Fruit fly (Drosophila melanogaster) whole organism, wandering third instar larva: ENCODE results near the gene Atac3.

Experiments
- Abd-B ChIP-seq: fragments of >200 bp; optimal IDR thresholded peaks from 2 replicates; lab custom pipeline; 2017; ENCODE audit warnings: missing biosample characterization, missing genetic modification characterization
- CG32264 ChIP-seq: fragments of 200-800 bp; sonication (Bioruptor generic); optimal IDR thresholded peaks from 2 replicates; lab custom pipeline; 2016; ENCODE audit warnings: missing biosample characterization, missing genetic modification characterization
- HLH106 ChIP-seq: fragments of 200-800 bp; optimal IDR thresholded peaks from 3 replicates; lab custom pipeline; 2019; ENCODE audit warnings: missing biosample characterization, mild to moderate bottlenecking, missing genetic modification characterization, moderate library complexity
- Hnf4 ChIP-seq: fragments of 200-800 bp; sonication (Bioruptor generic); optimal IDR thresholded peaks from 2 replicates; lab custom pipeline; 2016; ENCODE audit warnings: missing biosample characterization, mild to moderate bottlenecking, missing genetic modification characterization
- Jra ChIP-seq: sonication (Bioruptor generic); optimal IDR thresholded peaks from 2 replicates; lab custom pipeline; 2016; ENCODE audit warnings: missing biosample characterization, missing genetic modification characterization
- Mio ChIP-seq: sonication (Bioruptor generic); optimal IDR thresholded peaks from 2 replicates; lab custom pipeline; 2016; ENCODE audit warnings: missing biosample characterization, missing genetic modification characterization
- Myc ChIP-seq: fragments of >200 bp; optimal IDR thresholded peaks from 2 replicates; lab custom pipeline; 2017
- N ChIP-seq: fragments of >200 bp; optimal IDR thresholded peaks from 2 replicates; lab custom pipeline; 2018; ENCODE audit warnings: missing biosample characterization, missing external identifiers, missing genetic modification characterization
- OdsH ChIP-seq: fragments of 200-800 bp; sonication (Bioruptor generic); optimal IDR thresholded peaks from 2 replicates; lab custom pipeline; 2016; ENCODE audit warnings: missing biosample characterization, mild to moderate bottlenecking, missing genetic modification characterization
- Rel ChIP-seq, 2 experiments: fragments of 200-800 bp; sonication (Bioruptor generic) in 1 of 2; optimal IDR thresholded peaks; 2 replicates in 1 of 2; 3 replicates in 1 of 2; lab custom pipeline; 2016 to 2019; ENCODE audit warnings: mild to moderate bottlenecking in 2 of 2, missing biosample characterization in 2 of 2, missing genetic modification characterization in 2 of 2, moderate library complexity in 1 of 2
- Sp1 ChIP-seq: fragments of 200-800 bp; sonication (Bioruptor generic); optimal IDR thresholded peaks from 3 replicates; lab custom pipeline; 2019; ENCODE audit warnings: missing biosample characterization, mild to moderate bottlenecking, missing genetic modification characterization, moderate library complexity
- Vsx2 ChIP-seq: fragments of 200-300, 225-300 bp; sonication (Bioruptor generic); optimal IDR thresholded peaks from 2 replicates; lab custom pipeline; 2018; ENCODE audit warnings: missing biosample characterization, missing genetic modification characterization; ENCODE audit not compliant: partially characterized antibody
- br ChIP-seq: fragments of 200-800 bp; sonication (Bioruptor generic); optimal IDR thresholded peaks from 2 replicates; lab custom pipeline; 2016; ENCODE audit warnings: missing biosample characterization, missing genetic modification characterization
- brk ChIP-seq: fragments of 200-800 bp; sonication (Bioruptor generic); optimal IDR thresholded peaks from 2 replicates; lab custom pipeline; 2016; ENCODE audit warnings: missing biosample characterization, mild to moderate bottlenecking, missing genetic modification characterization
- dl ChIP-seq, 2 experiments: fragments of 175-275, 200-275 bp in 1 of 2; fragments of 200-275 bp in 1 of 2; sonication (Bioruptor generic); optimal IDR thresholded peaks; lab custom pipeline; 2018; ENCODE audit warnings: mild to moderate bottlenecking in 2 of 2, missing biosample characterization in 2 of 2, missing genetic modification characterization in 2 of 2, moderate library complexity in 2 of 2; ENCODE audit not compliant: partially characterized antibody in 2 of 2, insufficient read depth in 1 of 2
- dmrt93B ChIP-seq: fragments of 200-800 bp; sonication (Bioruptor generic); optimal IDR thresholded peaks from 2 replicates; lab custom pipeline; 2018; ENCODE audit warnings: missing biosample characterization, mild to moderate bottlenecking, missing genetic modification characterization
- dsf ChIP-seq: sonication (Bioruptor generic); optimal IDR thresholded peaks from 2 replicates; lab custom pipeline; 2016; ENCODE audit warnings: missing biosample characterization, missing genetic modification characterization, borderline replicate concordance
- ey ChIP-seq: fragments of 200-800 bp; sonication (Bioruptor generic); optimal IDR thresholded peaks from 2 replicates; lab custom pipeline; 2016; ENCODE audit warnings: missing biosample characterization, missing genetic modification characterization
- foxo ChIP-seq, 2 experiments: fragments of 200-800 bp; sonication (Bioruptor generic); optimal IDR thresholded peaks; 2 replicates in 1 of 2; 3 replicates in 1 of 2; lab custom pipeline; 2016 to 2017; ENCODE audit warnings: missing biosample characterization in 2 of 2, missing genetic modification characterization in 2 of 2
- fru ChIP-seq: fragments of 200-800 bp; sonication (Bioruptor generic); optimal IDR thresholded peaks from 3 replicates; lab custom pipeline; 2016; ENCODE audit warnings: missing biosample characterization, mild to moderate bottlenecking, missing genetic modification characterization
- h ChIP-seq: fragments of 200-800 bp; sonication (Bioruptor generic); optimal IDR thresholded peaks from 3 replicates; lab custom pipeline; 2016; ENCODE audit warnings: missing biosample characterization, mild to moderate bottlenecking, missing genetic modification characterization
- jim ChIP-seq: fragments of 175-275, 200-325 bp; sonication (Bioruptor generic); optimal IDR thresholded peaks from 2 replicates; lab custom pipeline; 2016; ENCODE audit warnings: missing biosample characterization, mild to moderate bottlenecking, missing genetic modification characterization
- lola ChIP-seq: fragments of >200 bp; optimal IDR thresholded peaks from 2 replicates; lab custom pipeline; 2017; ENCODE audit warnings: missing biosample characterization, missing genetic modification characterization
- psq ChIP-seq: fragments of 200-800 bp; sonication (Bioruptor generic); optimal IDR thresholded peaks from 3 replicates; lab custom pipeline; 2017; ENCODE audit warnings: missing biosample characterization, mild to moderate bottlenecking, missing genetic modification characterization, moderate library complexity
- rgr ChIP-seq: fragments of 200-800 bp; sonication (Bioruptor generic); optimal IDR thresholded peaks from 3 replicates; lab custom pipeline; 2016; ENCODE audit warnings: missing biosample characterization, mild to moderate bottlenecking, missing genetic modification characterization
- sage ChIP-seq: fragments of 200-800 bp; sonication (Bioruptor generic); optimal IDR thresholded peaks from 2 replicates; lab custom pipeline; 2016; ENCODE audit warnings: missing biosample characterization, mild to moderate bottlenecking, missing genetic modification characterization
- sv ChIP-seq: fragments of 200-800 bp; sonication (Bioruptor generic); optimal IDR thresholded peaks from 3 replicates; lab custom pipeline; 2016; ENCODE audit warnings: missing biosample characterization, missing genetic modification characterization
- usp ChIP-seq: fragments of >200 bp; optimal IDR thresholded peaks from 2 replicates; lab custom pipeline; 2017; ENCODE audit warnings: missing biosample characterization, missing genetic modification characterization
- woc ChIP-seq: sonication (Bioruptor generic); optimal IDR thresholded peaks from 2 replicates; lab custom pipeline; 2016; ENCODE audit warnings: missing biosample characterization, mild to moderate bottlenecking, missing genetic modification characterization

Gene Atac3

dm6 chr3L:350651-351228, 22.9 kb upstream of the Atac3 start:
- peak; percentile 11 for TF ChIP-seq CG32264 (GFP tag; lab: Kevin White, UChicago)
- TF ChIP-seq sv (GFP tag; lab: Kevin White, UChicago), result peak; percentile 42
- TF ChIP-seq psq (GFP tag; lab: Kevin White, UChicago), result peak; percentile 44
- no peak for TF ChIP-seq Abd-B
- peak; percentile 58 for TF ChIP-seq ey (GFP tag; lab: Kevin White, UChicago)
- peak in 1 of 2 experiments; percentile 82 for TF ChIP-seq foxo (GFP tag; optimal IDR thresholded peaks at IDR 0.05; lab: Kevin White, UChicago)
- TF ChIP-seq rgr (GFP tag; lab: Kevin White, UChicago), result peak; percentile 58
- peak; percentile 72 for TF ChIP-seq h (GFP tag; lab: Kevin White, UChicago)
- no peak for TF ChIP-seq dsf (GFP tag; lab: Kevin White, UChicago)
- peak; percentile 52 for TF ChIP-seq OdsH
- no peak for TF ChIP-seq dl (GFP tag; optimal IDR thresholded peaks at IDR 0.05; lab: Kevin White, UChicago; ENCODE audit: insufficient read depth in 1 of 2, partially characterized antibody in 2 of 2)
- TF ChIP-seq, all 38 proteins: peak for 8

- TF ChIP-seq OdsH (peak; percentile 25), usp (GFP tag; lab: Kevin White, UChicago) (no peak), rgr (GFP tag; lab: Kevin White, UChicago) (peak; percentile 44), lola (GFP tag; lab: Kevin White, UChicago) (no peak), br (peak; percentile 22), ey (GFP tag; lab: Kevin White, UChicago) (peak; percentile 38), foxo (GFP tag; optimal IDR thresholded peaks at IDR 0.05; lab: Kevin White, UChicago) (peak in 1 of 2 experiments; percentile 39), h (GFP tag; lab: Kevin White, UChicago) (peak; percentile 42), woc (GFP tag; lab: Kevin White, UChicago) (peak; percentile 8), fru (GFP tag; lab: Kevin White, UChicago) (peak; percentile 25), dsf (GFP tag; lab: Kevin White, UChicago) (no peak), Vsx2 (GFP tag; lab: Kevin White, UChicago) (no peak)
These were observed 22.0 kb upstream of the Atac3 start for dm6 chr3L:349751-350150.

DNA sequence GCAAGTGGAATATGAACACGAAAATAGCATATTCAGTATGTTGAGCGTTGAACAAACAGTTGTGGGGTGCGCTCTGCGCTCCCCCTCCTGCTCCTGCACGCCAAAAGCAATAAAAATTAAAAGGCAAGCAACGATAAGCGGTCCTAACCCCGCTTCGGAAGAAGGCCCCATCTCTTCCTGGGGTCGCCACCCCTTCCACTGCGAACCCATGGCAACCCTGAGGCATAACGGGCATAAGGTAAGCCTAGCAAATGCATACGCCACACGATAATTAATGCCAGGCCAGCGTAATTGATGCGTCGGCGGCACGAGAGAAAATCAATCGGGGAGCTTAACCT, 20.6 kb upstream of the Atac3 start:
- TF ChIP-seq br, result no peak
- TF ChIP-seq fru (GFP tag; lab: Kevin White, UChicago), result no peak

DNA sequence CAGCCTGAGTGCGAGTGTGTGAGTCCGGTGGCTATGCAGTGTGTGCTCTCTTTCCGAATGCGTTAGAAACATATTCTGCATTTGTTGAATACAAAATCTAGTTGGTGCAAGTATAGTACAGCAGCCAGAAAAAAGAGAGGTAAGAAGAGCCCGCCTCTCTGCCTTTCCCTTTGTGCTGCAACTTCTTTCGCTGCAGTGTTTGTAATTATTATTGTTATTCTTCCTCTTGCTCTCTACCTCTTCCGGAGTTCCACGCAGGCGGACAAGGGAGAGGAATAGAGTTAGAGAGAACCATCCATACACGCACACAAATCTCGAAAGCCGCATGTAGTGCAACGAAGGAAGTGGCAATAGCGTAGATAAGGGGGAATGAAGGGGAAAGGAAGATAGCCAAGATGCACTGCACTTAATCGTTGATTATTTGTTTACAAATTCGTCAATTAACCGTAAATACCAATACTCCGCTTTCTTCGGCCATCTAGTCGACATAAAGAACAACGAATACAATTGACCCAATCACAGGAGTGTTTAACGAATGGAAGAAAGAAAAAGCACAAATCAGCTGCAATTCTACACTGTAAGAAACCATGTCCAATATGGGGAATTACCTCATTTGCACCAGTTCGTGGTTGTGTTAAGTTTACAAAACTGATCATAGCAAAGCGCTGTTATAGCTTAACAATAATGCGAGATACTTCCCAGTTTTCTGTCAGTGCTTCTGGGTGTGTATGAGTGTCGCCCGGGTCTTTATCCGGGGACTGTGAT, 20.0 kb upstream of the Atac3 start:
- TF ChIP-seq Mio (GFP tag; lab: Kevin White, UChicago), result no peak
- peak; percentile 6 for TF ChIP-seq sage (GFP tag; lab: Kevin White, UChicago)
- TF ChIP-seq psq (GFP tag; lab: Kevin White, UChicago), result peak; percentile 76
- peak in 1 of 2 experiments; percentile 84 for TF ChIP-seq foxo (GFP tag; optimal IDR thresholded peaks at IDR 0.05; lab: Kevin White, UChicago)
- TF ChIP-seq Hnf4 (GFP tag; lab: Kevin White, UChicago), result peak; percentile 65
- TF ChIP-seq dl (GFP tag; optimal IDR thresholded peaks at IDR 0.05; lab: Kevin White, UChicago; ENCODE audit: insufficient read depth in 1 of 2, partially characterized antibody in 2 of 2), result peak in 1 of 2 experiments; percentile 6
- TF ChIP-seq brk (GFP tag; lab: Kevin White, UChicago), result peak; percentile 4
- TF ChIP-seq dmrt93B, result peak; percentile 40
- no peak for TF ChIP-seq N (GFP tag; lab: Kevin White, UChicago)
- TF ChIP-seq jim (GFP tag; lab: Kevin White, UChicago), result no peak
- TF ChIP-seq Jra (GFP tag; lab: Kevin White, UChicago), result peak; percentile 42
- peak; percentile 65 for TF ChIP-seq sv (GFP tag; lab: Kevin White, UChicago)
- TF ChIP-seq lola (GFP tag; lab: Kevin White, UChicago), result no peak
- TF ChIP-seq Rel (GFP tag; optimal IDR thresholded peaks at IDR 0.05; lab: Kevin White, UChicago), result peak; percentile 15
- peak; percentile 24 for TF ChIP-seq Rel (tag; optimal IDR thresholded peaks at IDR 0.05; lab: Kevin White, UChicago)
- TF ChIP-seq Sp1 (GFP tag; lab: Kevin White, UChicago), result peak; percentile 52
- peak; percentile 75 for TF ChIP-seq br
- peak; percentile 80 for TF ChIP-seq rgr (GFP tag; lab: Kevin White, UChicago)
- TF ChIP-seq fru (GFP tag; lab: Kevin White, UChicago), result peak; percentile 78
- no peak for TF ChIP-seq usp (GFP tag; lab: Kevin White, UChicago)
- TF ChIP-seq OdsH, result peak; percentile 66
- TF ChIP-seq h (GFP tag; lab: Kevin White, UChicago), result peak; percentile 84
- no peak for TF ChIP-seq Myc (lab: Kevin White, UChicago)
- TF ChIP-seq CG32264 (GFP tag; lab: Kevin White, UChicago), result peak; percentile 30
- peak; percentile 67 for TF ChIP-seq woc (GFP tag; lab: Kevin White, UChicago)
- TF ChIP-seq ey (GFP tag; lab: Kevin White, UChicago), result peak; percentile 85
- TF ChIP-seq HLH106 (tag; lab: Kevin White, UChicago), result peak; percentile 39
